Fruit fly (Drosophila melanogaster) whole organism, embryonic: Measurements from ENCODE around the gene Mgat4a.

Experiments used
- BtbVII ChIP-seq: fragments of 200-800 bp; sonication (Bioruptor generic); optimal IDR thresholded peaks from 3 replicates; lab custom pipeline; 2017; ENCODE audit warnings: missing biosample characterization, mild to moderate bottlenecking, missing genetic modification characterization
- CG11504 ChIP-seq: fragments of 200-800 bp; sonication (Bioruptor generic); optimal IDR thresholded peaks from 3 replicates; lab custom pipeline; 2019; ENCODE audit warnings: missing biosample characterization, mild to moderate bottlenecking, missing genetic modification characterization, moderate library complexity
- CG14965 ChIP-seq: fragments of 200-800 bp; sonication (Bioruptor generic); optimal IDR thresholded peaks from 2 replicates; lab custom pipeline; 2016; ENCODE audit warnings: missing biosample characterization, missing genetic modification characterization, borderline replicate concordance
- CG1529 ChIP-seq: fragments of 200-800 bp; sonication (Bioruptor generic); optimal IDR thresholded peaks from 3 replicates; lab custom pipeline; 2018; ENCODE audit warnings: missing biosample characterization, missing genetic modification characterization
- CG15514 ChIP-seq: fragments of 200-800 bp; sonication (Bioruptor generic); optimal IDR thresholded peaks from 3 replicates; lab custom pipeline; 2017; ENCODE audit warnings: missing biosample characterization, missing genetic modification characterization, mild to moderate bottlenecking, moderate library complexity, missing genetic modification reagents
- CG17359 ChIP-seq: fragments of 200-800 bp; sonication (Bioruptor generic); optimal IDR thresholded peaks from 3 replicates; lab custom pipeline; 2018; ENCODE audit warnings: missing biosample characterization, mild to moderate bottlenecking, missing genetic modification characterization, moderate library complexity
- CG17361 ChIP-seq: fragments of 200-800 bp; sonication (Bioruptor generic); IDR thresholded peaks from 3 replicates; pipeline ENCODE4 v1.3.6; 2022; ENCODE audit warnings: missing biosample characterization, missing genetic modification characterization
- CG2875 ChIP-seq: fragments of 200-800 bp; sonication (Bioruptor generic); optimal IDR thresholded peaks from 2 replicates; lab custom pipeline; 2017; ENCODE audit warnings: missing biosample characterization, mild to moderate bottlenecking, missing genetic modification characterization, missing genetic modification reagents
- CG32532 ChIP-seq: fragments of 200-800 bp; sonication (Bioruptor generic); IDR thresholded peaks from 2 replicates; pipeline ENCODE4 v1.3.6; 2022; ENCODE audit warnings: missing biosample characterization, missing genetic modification characterization
- CG33213 ChIP-seq: fragments of 200-800 bp; sonication (Bioruptor generic); optimal IDR thresholded peaks from 3 replicates; lab custom pipeline; 2016; ENCODE audit warnings: missing biosample characterization, missing genetic modification characterization
- CG3838 ChIP-seq: fragments of 200-800 bp; sonication (Bioruptor generic); optimal IDR thresholded peaks from 3 replicates; lab custom pipeline; 2016; ENCODE audit warnings: missing biosample characterization, missing genetic modification characterization
- CG6689 ChIP-seq: fragments of 200-800 bp; sonication (Bioruptor generic); IDR thresholded peaks from 2 replicates; pipeline ENCODE4 v1.3.6; 2022; ENCODE audit warnings: missing biosample characterization, missing genetic modification characterization
- CG7928 ChIP-seq: fragments of 200-800 bp; sonication (Bioruptor generic); optimal IDR thresholded peaks from 2 replicates; lab custom pipeline; 2017; ENCODE audit warnings: missing biosample characterization, mild to moderate bottlenecking, missing genetic modification characterization
- CG8290 ChIP-seq, 3 experiments: fragments of 200-800 bp; sonication (Bioruptor generic); optimal IDR thresholded peaks; 2 replicates each; lab custom pipeline; 2016 to 2019; ENCODE audit warnings: missing biosample characterization in 3 of 3, missing genetic modification characterization in 3 of 3, mild to moderate bottlenecking in 2 of 3, moderate library complexity in 1 of 3
- Chrac-16 ChIP-seq: fragments of 200-800 bp; sonication (Bioruptor generic); optimal IDR thresholded peaks from 3 replicates; lab custom pipeline; 2016; ENCODE audit warnings: missing biosample characterization, missing genetic modification characterization
- CkIIα-i1 ChIP-seq: fragments of 200-800 bp; sonication (Bioruptor generic); IDR thresholded peaks from 2 replicates; pipeline ENCODE4 v1.3.6; 2022; ENCODE audit warnings: missing biosample characterization, missing genetic modification characterization
- D ChIP-seq, 2 experiments: fragments of 200-800 bp in 1 of 2; fragments of >200 bp in 1 of 2; sonication (Bioruptor generic) in 1 of 2; optimal IDR thresholded peaks; 2 replicates in 1 of 2; 3 replicates in 1 of 2; lab custom pipeline; 2017; ENCODE audit warnings: mild to moderate bottlenecking in 1 of 2, missing biosample characterization in 1 of 2, missing genetic modification characterization in 1 of 2, missing genetic modification reagents in 1 of 2
- Dip3 ChIP-seq: fragments of 200-800 bp; sonication (Bioruptor generic); optimal IDR thresholded peaks from 3 replicates; lab custom pipeline; 2016; ENCODE audit warnings: missing biosample characterization, missing genetic modification characterization
- Doc3 ChIP-seq: fragments of 200-800 bp; sonication (Bioruptor generic); IDR thresholded peaks from 3 replicates; pipeline ENCODE4 v1.3.6; 2022; ENCODE audit warnings: missing biosample characterization, missing genetic modification characterization; ENCODE audit not compliant: partially characterized antibody
- E2f2 ChIP-seq: fragments of 200-800 bp; sonication (Bioruptor generic); IDR thresholded peaks from 2 replicates; pipeline ENCODE4 v1.3.6; 2022; ENCODE audit warnings: missing biosample characterization, missing genetic modification characterization
- Fer2 ChIP-seq: fragments of 200-800 bp; sonication (Bioruptor generic); optimal IDR thresholded peaks from 2 replicates; lab custom pipeline; 2018; ENCODE audit warnings: missing biosample characterization, mild to moderate bottlenecking, missing genetic modification characterization, moderate library complexity
- Lhr ChIP-seq: fragments of 200-800 bp; sonication (Bioruptor generic); optimal IDR thresholded peaks from 3 replicates; lab custom pipeline; 2017; ENCODE audit warnings: mild to moderate bottlenecking, missing biosample characterization, missing genetic modification reagents, missing genetic modification characterization
- Sox102F ChIP-seq: fragments of 200-800 bp; sonication (Bioruptor generic); optimal IDR thresholded peaks from 2 replicates; lab custom pipeline; 2018; ENCODE audit warnings: missing biosample characterization, mild to moderate bottlenecking, missing genetic modification characterization, moderate library complexity
- Sry-δ ChIP-seq: fragments of 200-800 bp; sonication (Bioruptor generic); optimal IDR thresholded peaks from 2 replicates; lab custom pipeline; 2016; ENCODE audit warnings: missing biosample characterization, missing genetic modification characterization
- TFAM ChIP-seq: fragments of 200-800 bp; sonication (Bioruptor generic); optimal IDR thresholded peaks from 2 replicates; lab custom pipeline; 2017; ENCODE audit warnings: missing biosample characterization, missing genetic modification characterization, inconsistent platforms
- Taf1 ChIP-seq: fragments of 200-800 bp; sonication (Bioruptor generic); IDR thresholded peaks from 2 replicates; pipeline ENCODE4 v1.3.6; 2022; ENCODE audit warnings: missing biosample characterization, missing genetic modification characterization
- ab ChIP-seq: fragments of 200-800 bp; sonication (Bioruptor generic); optimal IDR thresholded peaks from 2 replicates; lab custom pipeline; 2016; ENCODE audit warnings: missing biosample characterization, missing genetic modification characterization
- amos ChIP-seq: fragments of 200-800 bp; sonication (Bioruptor generic); IDR thresholded peaks from 2 replicates; pipeline ENCODE4 v1.3.6; 2022; ENCODE audit warnings: missing biosample characterization, missing genetic modification characterization; ENCODE audit not compliant: partially characterized antibody
- ap ChIP-seq: fragments of 200-800 bp; sonication (Bioruptor generic); IDR thresholded peaks from 2 replicates; pipeline ENCODE4 v1.3.6; 2022; ENCODE audit warnings: missing biosample characterization, missing genetic modification characterization
- ash1 ChIP-seq: fragments of 200-800 bp; sonication (Bioruptor generic); optimal IDR thresholded peaks from 2 replicates; lab custom pipeline; 2018; ENCODE audit warnings: missing biosample characterization, mild to moderate bottlenecking, missing genetic modification characterization
- dan ChIP-seq: fragments of 200-800 bp; sonication (Bioruptor generic); IDR thresholded peaks from 2 replicates; pipeline ENCODE4 v1.3.6; 2022; ENCODE audit warnings: missing biosample characterization, missing genetic modification characterization
- dpn ChIP-seq, 2 experiments: fragments of 200-800 bp; sonication (Bioruptor generic); optimal IDR thresholded peaks; 3 replicates each; lab custom pipeline; 2016; ENCODE audit warnings: missing biosample characterization in 2 of 2, missing genetic modification characterization in 2 of 2
- en ChIP-seq: fragments of 200-800 bp; sonication (Bioruptor generic); optimal IDR thresholded peaks from 2 replicates; lab custom pipeline; 2016; ENCODE audit warnings: missing biosample characterization, missing genetic modification characterization
- eve ChIP-seq, 2 experiments: fragments of >200 bp; optimal IDR thresholded peaks; 2 replicates each; lab custom pipeline; 2017; ENCODE audit warnings: missing biosample characterization in 2 of 2, missing genetic modification characterization in 2 of 2
- exex ChIP-seq: fragments of 200-800 bp; sonication (Bioruptor generic); optimal IDR thresholded peaks from 4 replicates; lab custom pipeline; 2018; ENCODE audit warnings: missing biosample characterization, mild to moderate bottlenecking, missing genetic modification characterization, moderate library complexity
- fd3F ChIP-seq: fragments of 200-800 bp; sonication (Bioruptor generic); optimal IDR thresholded peaks from 2 replicates; lab custom pipeline; 2018; ENCODE audit warnings: missing biosample characterization, mild to moderate bottlenecking, missing genetic modification characterization, moderate library complexity
- hbn ChIP-seq: fragments of 200-800 bp; sonication (Bioruptor generic); IDR thresholded peaks from 2 replicates; pipeline ENCODE4 v1.3.6; 2022; ENCODE audit warnings: missing biosample characterization, missing genetic modification characterization; ENCODE audit not compliant: partially characterized antibody
- kni ChIP-seq: fragments of 200-800 bp; sonication (Bioruptor generic); optimal IDR thresholded peaks from 3 replicates; lab custom pipeline; 2017; ENCODE audit warnings: mild to moderate bottlenecking, missing biosample characterization, missing genetic modification reagents, missing genetic modification characterization
- nerfin-2 ChIP-seq: fragments of 200-800 bp; sonication (Bioruptor generic); IDR thresholded peaks from 2 replicates; pipeline ENCODE4 v1.3.6; 2022; ENCODE audit warnings: missing biosample characterization, missing genetic modification characterization; ENCODE audit not compliant: partially characterized antibody
- oc ChIP-seq: fragments of 200-800 bp; sonication (Bioruptor generic); optimal IDR thresholded peaks from 2 replicates; lab custom pipeline; 2018; ENCODE audit warnings: missing biosample characterization, mild to moderate bottlenecking, missing genetic modification characterization, moderate library complexity
- pb ChIP-seq: fragments of 200-800 bp; sonication (Bioruptor generic); optimal IDR thresholded peaks from 3 replicates; lab custom pipeline; 2016; ENCODE audit warnings: missing biosample characterization, missing genetic modification characterization
- pnt ChIP-seq: fragments of 200-800 bp; sonication (Bioruptor generic); optimal IDR thresholded peaks from 3 replicates; lab custom pipeline; 2016; ENCODE audit warnings: missing biosample characterization, missing genetic modification characterization
- ro ChIP-seq: fragments of 200-800 bp; sonication (Bioruptor generic); IDR thresholded peaks from 2 replicates; pipeline ENCODE4 v1.3.6; 2022; ENCODE audit warnings: missing biosample characterization, missing genetic modification characterization
- sens ChIP-seq: fragments of 200-800 bp; sonication (Bioruptor generic); peaks from one replicate; lab custom pipeline; 2016; ENCODE audit warnings: missing biosample characterization, missing genetic modification characterization
- sug ChIP-seq: fragments of 200-800 bp; optimal IDR thresholded peaks from 2 replicates; lab custom pipeline; 2019; ENCODE audit warnings: missing biosample characterization, mild to moderate bottlenecking, missing genetic modification characterization, moderate library complexity
- tna ChIP-seq: fragments of 200-800 bp; sonication (Bioruptor generic); IDR thresholded peaks from 2 replicates; pipeline ENCODE4 v1.3.6; 2022; ENCODE audit warnings: missing biosample characterization, missing genetic modification characterization; ENCODE audit not compliant: partially characterized antibody
- tup ChIP-seq: fragments of 200-800 bp; sonication (Bioruptor generic); optimal IDR thresholded peaks from 2 replicates; lab custom pipeline; 2016; ENCODE audit warnings: missing biosample characterization, mild to moderate bottlenecking, missing genetic modification characterization, moderate library complexity
- unpg ChIP-seq: fragments of 200-800 bp; sonication (Bioruptor generic); optimal IDR thresholded peaks from 3 replicates; lab custom pipeline; 2018; ENCODE audit warnings: missing biosample characterization, mild to moderate bottlenecking, missing genetic modification characterization, moderate library complexity
- z ChIP-seq: fragments of 200-800 bp; sonication (Bioruptor generic); IDR thresholded peaks from 3 replicates; pipeline ENCODE4 v1.3.6; 2022; ENCODE audit warnings: missing biosample characterization, missing genetic modification characterization

Mgat4a gene

dm6 chr3L:14784949-14785408, 23.2 kb downstream of the Mgat4a start (continued):
- peak; percentile 99 for TF ChIP-seq CG17361 (GFP tag; lab: Robert Waterston, UW)
- TF ChIP-seq dpn (GFP tag; optimal IDR thresholded peaks at IDR 0.05; lab: Kevin White, UChicago), result peak; percentile 95 to 96
- TF ChIP-seq sug (tag; lab: Kevin White, UChicago), result peak; percentile 93
- peak; percentile 98 for TF ChIP-seq BtbVII (GFP tag; lab: Kevin White, UChicago)
- TF ChIP-seq CG11504, result peak; percentile 97
- TF ChIP-seq Doc3 (GFP tag; lab: Robert Waterston, UW), result no peak
- peak; percentile 93 for TF ChIP-seq Lhr
- TF ChIP-seq CG3838, result peak; percentile 91
- peak; percentile 97 for TF ChIP-seq CG1529 (GFP tag; lab: Kevin White, UChicago)
- TF ChIP-seq nerfin-2 (GFP tag; lab: Robert Waterston, UW), result no peak
- peak; percentile 91 for TF ChIP-seq oc
- TF ChIP-seq Sry-δ (GFP tag; lab: Kevin White, UChicago), result peak; percentile 62
- TF ChIP-seq CG2875 (GFP tag; lab: Kevin White, UChicago), result peak; percentile 96
- TF ChIP-seq CG15514 (GFP tag; lab: Kevin White, UChicago), result peak; percentile 91
- TF ChIP-seq D (optimal IDR thresholded peaks at IDR 0.05; lab: Kevin White, UChicago), result no peak
- peak; percentile 98 for TF ChIP-seq D (GFP tag; optimal IDR thresholded peaks at IDR 0.05; lab: Kevin White, UChicago)
- TF ChIP-seq Fer2 (tag; lab: Kevin White, UChicago), result peak; percentile 89
- TF ChIP-seq tna (GFP tag; lab: Robert Waterston, UW), result no peak
- TF ChIP-seq pb (GFP tag; lab: Kevin White, UChicago), result peak; percentile 91
- TF ChIP-seq unpg (GFP tag; lab: Kevin White, UChicago), result peak; percentile 96
- TF ChIP-seq dan (GFP tag; lab: Robert Waterston, UW), result no peak; the same call in 1 of the 2 replicates
- peak; percentile 96 for TF ChIP-seq CG6689
- TF ChIP-seq pnt (GFP tag; lab: Kevin White, UChicago), result peak; percentile 90
- peak; percentile 96 for TF ChIP-seq Chrac-16 (GFP tag; lab: Kevin White, UChicago)
- peak; percentile 83 for TF ChIP-seq ap
- no peak for TF ChIP-seq z (GFP tag; lab: Robert Waterston, UW)
- TF ChIP-seq TFAM (GFP tag; lab: Kevin White, UChicago), result peak; percentile 64
- peak; percentile 70 for TF ChIP-seq CG14965 (GFP tag; lab: Kevin White, UChicago)
- peak; percentile 90 for TF ChIP-seq CG33213
- TF ChIP-seq fd3F (GFP tag; lab: Kevin White, UChicago), result peak; percentile 95
- peak; percentile 75 for TF ChIP-seq ro (GFP tag; lab: Robert Waterston, UW)
- peak; percentile 95 for TF ChIP-seq CG8290 (GFP tag; optimal IDR thresholded peaks at IDR 0.05; lab: Kevin White, UChicago)
- peak; percentile 74 to 91 for TF ChIP-seq CG8290 (tag; optimal IDR thresholded peaks at IDR 0.05; lab: Kevin White, UChicago)
- peak; percentile 97 for TF ChIP-seq Sox102F (GFP tag; lab: Kevin White, UChicago)
- TF ChIP-seq ab (GFP tag; lab: Kevin White, UChicago), result peak; percentile 77
- TF ChIP-seq sens (GFP tag; lab: Kevin White, UChicago), result peak; percentile 99
- TF ChIP-seq CG7928 (GFP tag; lab: Kevin White, UChicago), result peak; percentile 78
- 0 out of 2 replicates have a peak, but pooled peaks have one; percentile 47 for TF ChIP-seq CkIIα-i1 (GFP tag; lab: Robert Waterston, UW)
- TF ChIP-seq en (GFP tag; lab: Kevin White, UChicago), result peak; percentile 86
- TF ChIP-seq hbn (GFP tag; lab: Robert Waterston, UW), result no peak
- TF ChIP-seq kni (GFP tag; lab: Kevin White, UChicago), result peak; percentile 92
- peak; percentile 77 for TF ChIP-seq tup (GFP tag; lab: Kevin White, UChicago)
- TF ChIP-seq CG32532, result peak; percentile 92
- TF ChIP-seq exex (tag; lab: Kevin White, UChicago), result peak; percentile 90
- TF ChIP-seq Dip3 (GFP tag; lab: Kevin White, UChicago), result peak; percentile 90
- peak; percentile 96 for TF ChIP-seq CG17359 (tag; lab: Kevin White, UChicago)
- TF ChIP-seq eve (GFP tag; optimal IDR thresholded peaks at IDR 0.05; lab: Kevin White, UChicago), result peak in 1 of 2 experiments; percentile 22
- TF ChIP-seq amos, result no peak
- TF ChIP-seq E2f2 (GFP tag; lab: Robert Waterston, UW), result peak; percentile 74
- peak; percentile 82 for TF ChIP-seq Taf1 (GFP tag; lab: Robert Waterston, UW)
- TF ChIP-seq ash1 (GFP tag; lab: Kevin White, UChicago), result peak; percentile 15
